Worm (Caenorhabditis elegans) whole organism, L2 larva: Measurements from ENCODE around the gene T02H6.7.

Experiments used
- C34F6.9 ChIP-seq: fragments of 150-350 bp; optimal IDR thresholded peaks from 2 replicates; lab custom pipeline; 2014; ENCODE audit warnings: missing biosample characterization, missing genetic modification characterization
- F13H6.1 ChIP-seq: sonication (generic microtip); optimal IDR thresholded peaks from 2 replicates; lab custom pipeline; 2016; ENCODE audit warnings: missing genetic modification characterization, missing compliant biosample characterization
- R02D3.7 ChIP-seq: fragments of 150-350 bp; optimal IDR thresholded peaks from 2 replicates; lab custom pipeline; 2014; ENCODE audit warnings: missing biosample characterization, missing genetic modification characterization
- Y55F3AM.14 ChIP-seq: fragments of 200-800 bp; sonication (Bioruptor generic); optimal IDR thresholded peaks from 2 replicates; lab custom pipeline; 2018; ENCODE audit warnings: mild to moderate bottlenecking, missing genetic modification characterization, missing compliant biosample characterization
- alr-1 ChIP-seq: fragments of 150-350 bp; optimal IDR thresholded peaks from 2 replicates; lab custom pipeline; 2014; ENCODE audit warnings: missing biosample characterization, missing genetic modification characterization
- aly-2 ChIP-seq: fragments of 150-350 bp; optimal IDR thresholded peaks from 2 replicates; lab custom pipeline; 2014; ENCODE audit warnings: missing biosample characterization, missing genetic modification characterization
- blmp-1 ChIP-seq: sonication (generic microtip); optimal IDR thresholded peaks from 2 replicates; lab custom pipeline; 2017; ENCODE audit warnings: missing genetic modification characterization, mild to moderate bottlenecking, missing compliant biosample characterization, antibody characterized with exemption, moderate library complexity; ENCODE audit not compliant: insufficient read depth
- ceh-16 ChIP-seq: fragments of 150-350 bp; optimal IDR thresholded peaks from 2 replicates; lab custom pipeline; 2014; ENCODE audit warnings: missing biosample characterization, missing genetic modification characterization
- crh-2 ChIP-seq: sonication (generic microtip); optimal IDR thresholded peaks from 2 replicates; lab custom pipeline; 2017; ENCODE audit warnings: missing biosample characterization, missing genetic modification characterization
- egl-27 ChIP-seq: sonication (generic microtip); optimal IDR thresholded peaks from 3 replicates; lab custom pipeline; 2017; ENCODE audit warnings: missing biosample characterization, missing genetic modification reagents, missing genetic modification characterization
- elt-1 ChIP-seq: fragments of 150-350 bp; optimal IDR thresholded peaks from 2 replicates; lab custom pipeline; 2014; ENCODE audit warnings: missing biosample characterization, missing genetic modification characterization
- fos-1 ChIP-seq: fragments of 150-350 bp; optimal IDR thresholded peaks from 2 replicates; lab custom pipeline; 2014; ENCODE audit warnings: missing biosample characterization, missing genetic modification characterization
- lin-39 ChIP-seq: fragments of 150-350 bp; optimal IDR thresholded peaks from 2 replicates; lab custom pipeline; 2014; ENCODE audit warnings: missing biosample characterization, missing genetic modification reagents, missing genetic modification characterization
- lsy-2 ChIP-seq, 2 experiments: fragments of 150-350 bp in 1 of 2; sonication (generic microtip) in 1 of 2; optimal IDR thresholded peaks; 2 replicates each; lab custom pipeline; 2014 to 2017; ENCODE audit warnings: missing biosample characterization in 2 of 2, missing genetic modification characterization in 2 of 2
- mab-5 ChIP-seq: fragments of 150-350 bp; optimal IDR thresholded peaks from 2 replicates; lab custom pipeline; 2014; ENCODE audit warnings: missing biosample characterization, missing genetic modification characterization
- mbf-1 ChIP-seq: sonication (generic microtip); optimal IDR thresholded peaks from 2 replicates; lab custom pipeline; 2017; ENCODE audit warnings: missing biosample characterization, missing genetic modification characterization
- mdl-1 ChIP-seq, 2 experiments: fragments of 150-350 bp in 1 of 2; sonication (generic microtip) in 1 of 2; optimal IDR thresholded peaks; 2 replicates each; lab custom pipeline; 2017; ENCODE audit warnings: missing biosample characterization in 2 of 2, missing genetic modification characterization in 2 of 2
- nhr-10 ChIP-seq: sonication (generic microtip); optimal IDR thresholded peaks from 2 replicates; lab custom pipeline; 2017; ENCODE audit warnings: missing biosample characterization, missing genetic modification characterization
- nhr-129 ChIP-seq: fragments of 150-350 bp; optimal IDR thresholded peaks from 2 replicates; lab custom pipeline; 2014; ENCODE audit warnings: missing biosample characterization, missing genetic modification characterization
- nhr-23 ChIP-seq: fragments of 150-350 bp; optimal IDR thresholded peaks from 2 replicates; lab custom pipeline; 2014; ENCODE audit warnings: missing biosample characterization, missing genetic modification reagents, missing genetic modification characterization
- nhr-237 ChIP-seq: fragments of 150-350 bp; optimal IDR thresholded peaks from 2 replicates; lab custom pipeline; 2014; ENCODE audit warnings: missing biosample characterization, missing genetic modification characterization
- nhr-25 ChIP-seq: fragments of 150-350 bp; sonication (generic microtip); optimal IDR thresholded peaks from 3 replicates; lab custom pipeline; 2014; ENCODE audit warnings: missing biosample characterization, missing genetic modification characterization
- nhr-77 ChIP-seq: fragments of 150-350 bp; optimal IDR thresholded peaks from 2 replicates; lab custom pipeline; 2014; ENCODE audit warnings: missing biosample characterization, missing genetic modification characterization
- skn-1 ChIP-seq: sonication (generic microtip); optimal IDR thresholded peaks from 2 replicates; lab custom pipeline; 2017; ENCODE audit warnings: missing biosample characterization, missing genetic modification characterization
- sma-3 ChIP-seq: sonication (generic microtip); optimal IDR thresholded peaks from 2 replicates; lab custom pipeline; 2016; ENCODE audit warnings: missing genetic modification reagents, missing genetic modification characterization, missing compliant biosample characterization
- sma-9 ChIP-seq, 2 experiments: fragments of 150-350 bp in 1 of 2; sonication (generic microtip) in 1 of 2; optimal IDR thresholded peaks; 2 replicates each; lab custom pipeline; 2014 to 2016; ENCODE audit warnings: missing genetic modification characterization in 2 of 2, mild to moderate bottlenecking in 1 of 2, missing biosample characterization in 1 of 2, missing compliant biosample characterization in 1 of 2, missing genetic modification reagents in 1 of 2, moderate library complexity in 1 of 2
- snpc-4 ChIP-seq: fragments of 150-350 bp; optimal IDR thresholded peaks from 2 replicates; lab custom pipeline; 2014; ENCODE audit warnings: missing biosample characterization, missing genetic modification characterization
- unc-39 ChIP-seq: fragments of 150-350 bp; optimal IDR thresholded peaks from 2 replicates; lab custom pipeline; 2014; ENCODE audit warnings: missing biosample characterization, missing genetic modification characterization
- unc-55 ChIP-seq: fragments of 150-350 bp; sonication (generic microtip); optimal IDR thresholded peaks from 3 replicates; lab custom pipeline; 2014; ENCODE audit warnings: missing biosample characterization, missing genetic modification reagents, missing genetic modification characterization
- unc-62 ChIP-seq: fragments of 150-350 bp; optimal IDR thresholded peaks from 2 replicates; lab custom pipeline; 2014; ENCODE audit warnings: missing biosample characterization, missing genetic modification reagents, missing genetic modification characterization
- zag-1 ChIP-seq: fragments of 150-350 bp; optimal IDR thresholded peaks from 2 replicates; lab custom pipeline; 2014; ENCODE audit warnings: missing biosample characterization, missing genetic modification characterization
- ztf-11 ChIP-seq: sonication (generic microtip); optimal IDR thresholded peaks from 2 replicates; lab custom pipeline; 2017; ENCODE audit warnings: missing biosample characterization, missing genetic modification characterization
- ztf-4 ChIP-seq: fragments of 150-350 bp; optimal IDR thresholded peaks from 2 replicates; lab custom pipeline; 2014; ENCODE audit warnings: missing biosample characterization, missing genetic modification characterization

Gene T02H6.7

ce11 chrII:671025-671424 lies 11.4 kb upstream of the T02H6.7 start, which contains the start of gene sri-46:
sri-46 (minus strand) TSS chrII:671125.
- TF ChIP-seq lsy-2 (tag; optimal IDR thresholded peaks at IDR 0.05; lab: Kevin White, UChicago) (no peak), nhr-23 (tag; lab: Kevin White, UChicago) (no peak), unc-55 (GFP tag; lab: Kevin White, UChicago) (no peak), nhr-237 (tag; lab: Kevin White, UChicago) (no peak), nhr-25 (tag; lab: Kevin White, UChicago) (no peak), unc-39 (tag; lab: Kevin White, UChicago) (no peak), mbf-1 (tag; lab: Kevin White, UChicago) (no peak), nhr-77 (no peak), elt-1 (tag; lab: Kevin White, UChicago) (no peak), crh-2 (no peak), ztf-4 (no peak), mab-5 (no peak), mdl-1 (tag; optimal IDR thresholded peaks at IDR 0.05; lab: Kevin White, UChicago) (no peak), nhr-129 (tag; lab: Kevin White, UChicago) (no peak), C34F6.9 (tag; lab: Kevin White, UChicago) (no peak)

ce11 chrII:674116-674515 lies 8.3 kb upstream of the T02H6.7 start, which contains the start of gene Y39F10C.3:
Y39F10C.3 (plus strand) TSS chrII:674416.
- TF ChIP-seq egl-27 (tag; lab: Kevin White, UChicago) (no peak), zag-1 (tag; lab: Kevin White, UChicago) (no peak), mbf-1 (tag; lab: Kevin White, UChicago) (no peak), R02D3.7 (tag; lab: Kevin White, UChicago) (no peak), nhr-237 (tag; lab: Kevin White, UChicago) (no peak), nhr-77 (no peak), ztf-4 (no peak), nhr-25 (tag; lab: Kevin White, UChicago) (no peak), unc-55 (GFP tag; lab: Kevin White, UChicago) (no peak), Y55F3AM.14 (no peak), nhr-10 (no peak)

ce11 chrII:675303-675702 lies 7.1 kb upstream of the T02H6.7 start, which contains the start of gene Y39F10C.1:
Y39F10C.1 (plus strand) TSS chrII:675603.
- TF ChIP-seq sma-9 (GFP tag; optimal IDR thresholded peaks at IDR 0.05; lab: Kevin White, UChicago) (no peak), sma-9 (tag; optimal IDR thresholded peaks at IDR 0.05; lab: Kevin White, UChicago) (no peak), mbf-1 (tag; lab: Kevin White, UChicago) (no peak), sma-3 (GFP tag; lab: Kevin White, UChicago) (no peak), nhr-77 (no peak), blmp-1 (tag; lab: Kevin White, UChicago) (no peak), ceh-16 (tag; lab: Kevin White, UChicago) (no peak), egl-27 (tag; lab: Kevin White, UChicago) (no peak), aly-2 (tag; lab: Kevin White, UChicago) (no peak), nhr-23 (tag; lab: Kevin White, UChicago) (no peak), F13H6.1 (no peak), alr-1 (tag; lab: Kevin White, UChicago) (no peak), nhr-237 (tag; lab: Kevin White, UChicago) (no peak)

- TF ChIP-seq ceh-16 (tag; lab: Kevin White, UChicago): no peak
- no peak for TF ChIP-seq mbf-1 (tag; lab: Kevin White, UChicago)
- TF ChIP-seq nhr-237 (tag; lab: Kevin White, UChicago): no peak
- TF ChIP-seq skn-1 (tag; lab: Kevin White, UChicago): no peak
- TF ChIP-seq unc-62 (GFP tag; lab: Kevin White, UChicago): no peak
- no peak for TF ChIP-seq C34F6.9 (tag; lab: Kevin White, UChicago)
- TF ChIP-seq lin-39 (tag; lab: Kevin White, UChicago): no peak
- TF ChIP-seq nhr-25 (tag; lab: Kevin White, UChicago): no peak
- TF ChIP-seq R02D3.7 (tag; lab: Kevin White, UChicago): no peak
- TF ChIP-seq ztf-11 (tag; lab: Kevin White, UChicago): no peak
- TF ChIP-seq Y55F3AM.14: no peak
- TF ChIP-seq aly-2 (tag; lab: Kevin White, UChicago): no peak
- TF ChIP-seq elt-1 (tag; lab: Kevin White, UChicago): no peak
- TF ChIP-seq unc-55 (GFP tag; lab: Kevin White, UChicago): no peak
- no peak for TF ChIP-seq blmp-1 (tag; lab: Kevin White, UChicago)
- no peak for TF ChIP-seq sma-3 (GFP tag; lab: Kevin White, UChicago)
- no peak for TF ChIP-seq fos-1 (tag; lab: Kevin White, UChicago)
- no peak for TF ChIP-seq snpc-4 (tag; lab: Kevin White, UChicago)
These were observed 6.6 kb upstream of the T02H6.7 start for ce11 chrII:675822-676221.
